Fruit fly (Drosophila melanogaster) whole organism, wandering third instar larva: ENCODE measurements around the gene rtet.
A peak's percentile ranks its signal among the peaks of the same experiment; 100 is the strongest.

Source experiments
- Abd-B ChIP-seq: fragments of >200 bp; optimal IDR thresholded peaks from 2 replicates; lab custom pipeline; 2017; ENCODE audit warnings: missing biosample characterization, missing genetic modification characterization
- CG9705 ChIP-seq: fragments of 200-800 bp; sonication (Bioruptor generic); optimal IDR thresholded peaks from 2 replicates; lab custom pipeline; 2018; ENCODE audit warnings: missing biosample characterization, mild to moderate bottlenecking, missing genetic modification characterization
- CrebA ChIP-seq: fragments of 200-800 bp; sonication (Bioruptor generic); optimal IDR thresholded peaks from 2 replicates; lab custom pipeline; 2016; ENCODE audit warnings: missing biosample characterization, mild to moderate bottlenecking, missing genetic modification characterization, borderline replicate concordance
- Dfd ChIP-seq: fragments of >200 bp; optimal IDR thresholded peaks from 2 replicates; lab custom pipeline; 2017; ENCODE audit warnings: missing biosample characterization, missing genetic modification characterization
- Dif ChIP-seq: fragments of 200-275, 200-300 bp; sonication (Bioruptor generic); optimal IDR thresholded peaks from 2 replicates; lab custom pipeline; 2018; ENCODE audit warnings: missing biosample characterization, missing genetic modification characterization; ENCODE audit not compliant: partially characterized antibody
- GATAd ChIP-seq: sonication (Bioruptor generic); optimal IDR thresholded peaks from 2 replicates; lab custom pipeline; 2016; ENCODE audit warnings: missing biosample characterization, missing genetic modification characterization
- HLH106 ChIP-seq: fragments of 200-800 bp; optimal IDR thresholded peaks from 3 replicates; lab custom pipeline; 2019; ENCODE audit warnings: missing biosample characterization, mild to moderate bottlenecking, missing genetic modification characterization, moderate library complexity
- Hnf4 ChIP-seq: fragments of 200-800 bp; sonication (Bioruptor generic); optimal IDR thresholded peaks from 2 replicates; lab custom pipeline; 2016; ENCODE audit warnings: missing biosample characterization, mild to moderate bottlenecking, missing genetic modification characterization
- Hr78 ChIP-seq: fragments of >200 bp; optimal IDR thresholded peaks from 2 replicates; lab custom pipeline; 2017; ENCODE audit warnings: missing biosample characterization, missing genetic modification characterization
- Hr83 ChIP-seq: fragments of 200-300 bp; sonication (Bioruptor generic); optimal IDR thresholded peaks from 2 replicates; lab custom pipeline; 2016; ENCODE audit warnings: missing biosample characterization, mild to moderate bottlenecking, missing genetic modification characterization, moderate library complexity; ENCODE audit not compliant: poor library complexity, severe bottlenecking
- Jra ChIP-seq: sonication (Bioruptor generic); optimal IDR thresholded peaks from 2 replicates; lab custom pipeline; 2016; ENCODE audit warnings: missing biosample characterization, missing genetic modification characterization
- Mio ChIP-seq: sonication (Bioruptor generic); optimal IDR thresholded peaks from 2 replicates; lab custom pipeline; 2016; ENCODE audit warnings: missing biosample characterization, missing genetic modification characterization
- Myc ChIP-seq: fragments of >200 bp; optimal IDR thresholded peaks from 2 replicates; lab custom pipeline; 2017
- N ChIP-seq: fragments of >200 bp; optimal IDR thresholded peaks from 2 replicates; lab custom pipeline; 2018; ENCODE audit warnings: missing biosample characterization, missing external identifiers, missing genetic modification characterization
- OdsH ChIP-seq: fragments of 200-800 bp; sonication (Bioruptor generic); optimal IDR thresholded peaks from 2 replicates; lab custom pipeline; 2016; ENCODE audit warnings: missing biosample characterization, mild to moderate bottlenecking, missing genetic modification characterization
- Rel ChIP-seq, 2 experiments: fragments of 200-800 bp; sonication (Bioruptor generic) in 1 of 2; optimal IDR thresholded peaks; 2 replicates in 1 of 2; 3 replicates in 1 of 2; lab custom pipeline; 2016 to 2019; ENCODE audit warnings: mild to moderate bottlenecking in 2 of 2, missing biosample characterization in 2 of 2, missing genetic modification characterization in 2 of 2, moderate library complexity in 1 of 2
- Sp1 ChIP-seq: fragments of 200-800 bp; sonication (Bioruptor generic); optimal IDR thresholded peaks from 3 replicates; lab custom pipeline; 2019; ENCODE audit warnings: missing biosample characterization, mild to moderate bottlenecking, missing genetic modification characterization, moderate library complexity
- Vsx2 ChIP-seq: fragments of 200-300, 225-300 bp; sonication (Bioruptor generic); optimal IDR thresholded peaks from 2 replicates; lab custom pipeline; 2018; ENCODE audit warnings: missing biosample characterization, missing genetic modification characterization; ENCODE audit not compliant: partially characterized antibody
- br ChIP-seq: fragments of 200-800 bp; sonication (Bioruptor generic); optimal IDR thresholded peaks from 2 replicates; lab custom pipeline; 2016; ENCODE audit warnings: missing biosample characterization, missing genetic modification characterization
- dl ChIP-seq, 2 experiments: fragments of 175-275, 200-275 bp in 1 of 2; fragments of 200-275 bp in 1 of 2; sonication (Bioruptor generic); optimal IDR thresholded peaks; lab custom pipeline; 2018; ENCODE audit warnings: mild to moderate bottlenecking in 2 of 2, missing biosample characterization in 2 of 2, missing genetic modification characterization in 2 of 2, moderate library complexity in 2 of 2; ENCODE audit not compliant: partially characterized antibody in 2 of 2, insufficient read depth in 1 of 2
- dsf ChIP-seq: sonication (Bioruptor generic); optimal IDR thresholded peaks from 2 replicates; lab custom pipeline; 2016; ENCODE audit warnings: missing biosample characterization, missing genetic modification characterization, borderline replicate concordance
- ey ChIP-seq: fragments of 200-800 bp; sonication (Bioruptor generic); optimal IDR thresholded peaks from 2 replicates; lab custom pipeline; 2016; ENCODE audit warnings: missing biosample characterization, missing genetic modification characterization
- foxo ChIP-seq, 2 experiments: fragments of 200-800 bp; sonication (Bioruptor generic); optimal IDR thresholded peaks; 2 replicates in 1 of 2; 3 replicates in 1 of 2; lab custom pipeline; 2016 to 2017; ENCODE audit warnings: missing biosample characterization in 2 of 2, missing genetic modification characterization in 2 of 2
- fru ChIP-seq: fragments of 200-800 bp; sonication (Bioruptor generic); optimal IDR thresholded peaks from 3 replicates; lab custom pipeline; 2016; ENCODE audit warnings: missing biosample characterization, mild to moderate bottlenecking, missing genetic modification characterization
- h ChIP-seq: fragments of 200-800 bp; sonication (Bioruptor generic); optimal IDR thresholded peaks from 3 replicates; lab custom pipeline; 2016; ENCODE audit warnings: missing biosample characterization, mild to moderate bottlenecking, missing genetic modification characterization
- jim ChIP-seq: fragments of 175-275, 200-325 bp; sonication (Bioruptor generic); optimal IDR thresholded peaks from 2 replicates; lab custom pipeline; 2016; ENCODE audit warnings: missing biosample characterization, mild to moderate bottlenecking, missing genetic modification characterization
- lola ChIP-seq: fragments of >200 bp; optimal IDR thresholded peaks from 2 replicates; lab custom pipeline; 2017; ENCODE audit warnings: missing biosample characterization, missing genetic modification characterization
- pan ChIP-seq: fragments of >200 bp; optimal IDR thresholded peaks from 2 replicates; lab custom pipeline; 2017
- psq ChIP-seq: fragments of 200-800 bp; sonication (Bioruptor generic); optimal IDR thresholded peaks from 3 replicates; lab custom pipeline; 2017; ENCODE audit warnings: missing biosample characterization, mild to moderate bottlenecking, missing genetic modification characterization, moderate library complexity
- rgr ChIP-seq: fragments of 200-800 bp; sonication (Bioruptor generic); optimal IDR thresholded peaks from 3 replicates; lab custom pipeline; 2016; ENCODE audit warnings: missing biosample characterization, mild to moderate bottlenecking, missing genetic modification characterization
- sage ChIP-seq: fragments of 200-800 bp; sonication (Bioruptor generic); optimal IDR thresholded peaks from 2 replicates; lab custom pipeline; 2016; ENCODE audit warnings: missing biosample characterization, mild to moderate bottlenecking, missing genetic modification characterization
- sv ChIP-seq: fragments of 200-800 bp; sonication (Bioruptor generic); optimal IDR thresholded peaks from 3 replicates; lab custom pipeline; 2016; ENCODE audit warnings: missing biosample characterization, missing genetic modification characterization
- tai ChIP-seq: sonication (Bioruptor generic); optimal IDR thresholded peaks from 2 replicates; lab custom pipeline; 2016; ENCODE audit warnings: missing biosample characterization, missing genetic modification characterization
- usp ChIP-seq: fragments of >200 bp; optimal IDR thresholded peaks from 2 replicates; lab custom pipeline; 2017; ENCODE audit warnings: missing biosample characterization, missing genetic modification characterization
- woc ChIP-seq: sonication (Bioruptor generic); optimal IDR thresholded peaks from 2 replicates; lab custom pipeline; 2016; ENCODE audit warnings: missing biosample characterization, mild to moderate bottlenecking, missing genetic modification characterization

rtet gene

DNA sequence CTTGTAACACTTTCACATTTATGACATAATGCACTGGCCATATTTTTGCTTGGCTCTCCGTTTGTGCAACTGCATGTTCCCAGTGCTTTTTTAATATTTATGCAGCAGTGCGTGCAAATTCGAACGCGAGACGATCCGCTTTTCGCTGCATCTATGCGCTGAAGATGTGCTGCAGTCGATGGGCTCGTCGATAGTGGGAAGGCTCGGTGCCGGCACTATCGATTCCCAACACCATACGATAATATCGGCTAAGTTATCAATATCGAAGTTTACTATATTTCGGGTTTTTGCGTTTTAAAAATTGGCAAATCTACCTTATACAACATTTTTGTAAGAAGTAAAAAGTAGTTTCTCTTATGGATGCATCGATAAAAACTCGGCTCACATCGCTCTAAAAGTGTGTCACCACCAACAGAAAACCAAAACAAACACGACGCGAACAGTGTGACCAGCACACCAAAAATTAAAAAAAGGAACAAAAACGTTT, 10.6 kb upstream of the rtet start, which contains the start of gene RhoGAP93B (continued):
- TF ChIP-seq usp (GFP tag; lab: Kevin White, UChicago) (no peak), Vsx2 (no peak), lola (GFP tag; lab: Kevin White, UChicago) (no peak), Mio (GFP tag; lab: Kevin White, UChicago) (peak; percentile 40), Hnf4 (no peak), Sp1 (GFP tag; lab: Kevin White, UChicago) (peak; percentile 80)

DNA sequence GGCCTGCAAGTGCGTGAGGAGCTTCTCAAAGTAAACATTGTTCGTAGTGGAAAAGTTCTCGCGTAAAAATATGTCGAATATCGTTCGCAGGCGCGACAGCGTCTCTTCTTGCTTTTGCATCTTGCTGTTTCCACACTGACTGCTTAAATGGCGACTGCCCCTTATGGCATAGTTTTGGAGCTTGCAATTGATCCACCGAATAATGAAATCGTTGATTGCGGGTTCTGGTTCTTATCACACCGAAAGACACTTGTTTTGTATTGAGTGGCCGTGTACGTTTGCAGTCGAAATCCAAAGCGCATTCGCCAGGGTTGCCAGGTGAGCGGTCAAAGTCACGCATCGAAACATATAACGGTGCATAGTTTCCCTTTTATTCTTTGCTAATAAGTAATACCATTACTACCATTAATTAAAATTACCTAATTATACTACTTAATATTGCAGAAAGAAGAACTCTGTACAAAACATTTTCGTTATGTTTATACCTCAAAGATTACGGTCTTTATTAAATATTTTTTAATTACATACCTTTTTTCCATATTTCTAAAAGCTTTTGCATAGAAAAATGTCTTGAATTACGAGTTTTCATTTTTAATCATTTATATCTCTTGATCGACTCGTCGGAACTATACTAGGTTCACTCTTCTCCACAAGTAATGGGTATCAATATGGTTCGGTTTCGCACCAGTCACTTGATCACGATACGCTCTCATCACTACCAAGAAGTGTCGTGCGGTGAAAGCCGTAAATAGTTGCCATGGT, 6.6 kb upstream of the rtet start, which contains the start of the genes CG7044 and Tbc1d22:
Gene CG7044, minus strand, starts transcription at position 266 of the 762 bp plus-strand sequence.
Gene Tbc1d22, plus strand, starts transcription at position 747 of the 762 bp plus-strand sequence.
- TF ChIP-seq Dif (GFP tag; lab: Kevin White, UChicago) (no peak), br (GFP tag; lab: Kevin White, UChicago) (no peak), dsf (peak; percentile 11), jim (GFP tag; lab: Kevin White, UChicago) (no peak), Jra (GFP tag; lab: Kevin White, UChicago) (no peak), CG9705 (GFP tag; lab: Kevin White, UChicago) (peak; percentile 33), ey (GFP tag; lab: Kevin White, UChicago) (peak; percentile 52), HLH106 (peak; percentile 65), psq (GFP tag; lab: Kevin White, UChicago) (peak; percentile 46), rgr (GFP tag; lab: Kevin White, UChicago) (peak; percentile 54), Sp1 (GFP tag; lab: Kevin White, UChicago) (peak; percentile 54), sv (GFP tag; lab: Kevin White, UChicago) (peak; percentile 21), woc (GFP tag; lab: Kevin White, UChicago) (peak; percentile 82), foxo (GFP tag; optimal IDR thresholded peaks at IDR 0.05; lab: Kevin White, UChicago) (peak in 1 of 2 experiments; percentile 62), OdsH (GFP tag; lab: Kevin White, UChicago) (peak; percentile 47)

DNA sequence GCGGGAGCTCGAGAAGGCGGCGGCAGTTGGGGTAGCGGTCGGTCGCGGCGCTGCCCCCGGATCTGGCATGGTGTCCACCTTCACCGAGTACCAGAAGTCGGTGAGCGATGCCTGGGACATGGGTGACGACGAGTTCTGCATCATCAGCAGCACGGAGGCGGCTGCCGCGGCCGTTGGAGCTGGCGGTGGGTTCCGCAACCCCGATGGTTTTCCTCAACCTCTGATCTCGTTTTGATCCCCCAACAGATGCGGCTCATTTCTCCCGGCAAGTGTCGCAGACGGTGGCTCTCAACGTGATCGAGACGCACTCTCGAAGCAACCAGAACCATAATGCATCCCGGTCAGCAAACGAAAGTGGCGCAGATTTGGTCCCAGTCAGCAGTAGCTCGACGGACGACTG, 5.8 kb upstream of the rtet start:
- no peak for TF ChIP-seq N (GFP tag; lab: Kevin White, UChicago)
- no peak for TF ChIP-seq sv (GFP tag; lab: Kevin White, UChicago)
- TF ChIP-seq Dfd (GFP tag; lab: Kevin White, UChicago), result no peak
- no peak for TF ChIP-seq HLH106
- TF ChIP-seq Jra (GFP tag; lab: Kevin White, UChicago), result no peak
- no peak for TF ChIP-seq CrebA
- TF ChIP-seq, all 38 proteins: peak for 0

DNA sequence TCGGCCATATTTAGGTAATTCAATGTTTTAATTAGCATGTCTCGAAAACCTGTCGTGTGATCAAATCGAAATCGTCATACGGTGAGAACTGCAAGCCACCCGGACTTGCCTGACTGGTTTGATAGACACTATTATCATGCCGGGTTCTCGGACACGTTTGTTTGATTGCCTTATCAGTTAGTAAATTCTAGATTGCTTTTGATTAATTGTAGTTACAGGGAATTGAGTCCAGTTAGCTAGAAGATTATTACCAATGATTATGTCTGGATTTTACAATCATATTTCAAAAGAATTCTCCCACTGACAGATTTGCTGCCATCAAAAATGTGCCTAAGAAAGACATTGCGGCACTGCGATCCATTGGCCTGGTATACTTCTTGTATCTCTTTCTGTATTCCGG, 1.5 kb downstream of the rtet start:
- no peak for TF ChIP-seq br (GFP tag; lab: Kevin White, UChicago)
- no peak for TF ChIP-seq tai (GFP tag; lab: Kevin White, UChicago)
- no peak for TF ChIP-seq dsf
- TF ChIP-seq Myc (lab: Kevin White, UChicago), result no peak
- no peak for TF ChIP-seq HLH106
- TF ChIP-seq Jra (GFP tag; lab: Kevin White, UChicago), result no peak
- no peak for TF ChIP-seq Hr78 (GFP tag; lab: Kevin White, UChicago)
- TF ChIP-seq foxo (GFP tag; optimal IDR thresholded peaks at IDR 0.05; lab: Kevin White, UChicago), result no peak
- no peak for TF ChIP-seq dl (GFP tag; optimal IDR thresholded peaks at IDR 0.05; lab: Kevin White, UChicago; ENCODE audit: insufficient read depth in 1 of 2, partially characterized antibody in 2 of 2)

DNA sequence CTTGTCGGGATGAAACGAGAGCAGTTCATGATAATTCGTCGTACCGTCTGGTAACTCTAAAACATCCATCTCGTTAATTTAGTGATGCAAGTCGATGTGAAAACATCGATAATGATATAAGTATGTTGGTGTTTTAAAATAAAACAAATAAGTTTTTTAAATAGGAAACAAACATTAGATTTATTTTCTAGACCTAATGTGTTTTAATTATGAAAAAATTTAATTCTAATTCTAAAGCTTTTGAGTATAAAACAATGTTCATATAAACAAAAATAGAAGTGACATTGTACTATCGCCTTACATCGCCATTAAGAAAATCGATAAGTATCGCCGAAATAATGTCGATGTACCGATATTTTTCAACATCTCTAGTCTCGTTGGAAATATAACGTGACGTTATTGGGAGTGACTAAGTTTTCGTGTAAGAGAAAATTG, 2.8 kb downstream of the rtet start, which contains the start of gene Rab11:
Gene Rab11, plus strand, starts transcription at position 363 of the 435 bp plus-strand sequence.
- TF ChIP-seq woc (GFP tag; lab: Kevin White, UChicago) (peak; percentile 81), fru (GFP tag; lab: Kevin White, UChicago) (peak; percentile 42), CG9705 (GFP tag; lab: Kevin White, UChicago) (peak; percentile 63), Jra (GFP tag; lab: Kevin White, UChicago) (peak; percentile 75), jim (GFP tag; lab: Kevin White, UChicago) (no peak), tai (GFP tag; lab: Kevin White, UChicago) (no peak), sage (GFP tag; lab: Kevin White, UChicago) (no peak), HLH106 (peak; percentile 61), br (GFP tag; lab: Kevin White, UChicago) (peak; percentile 37), h (peak; percentile 70), sv (GFP tag; lab: Kevin White, UChicago) (no peak), OdsH (GFP tag; lab: Kevin White, UChicago) (peak; percentile 44), Myc (lab: Kevin White, UChicago) (peak; percentile 49), Hr78 (GFP tag; lab: Kevin White, UChicago) (no peak), GATAd (GFP tag; lab: Kevin White, UChicago) (no peak), rgr (GFP tag; lab: Kevin White, UChicago) (peak; percentile 63), foxo (GFP tag; optimal IDR thresholded peaks at IDR 0.05; lab: Kevin White, UChicago) (peak in 1 of 2 experiments; percentile 70), Mio (GFP tag; lab: Kevin White, UChicago) (no peak), Hnf4 (peak; percentile 58), Dfd (GFP tag; lab: Kevin White, UChicago) (no peak), Rel (GFP tag; optimal IDR thresholded peaks at IDR 0.05; lab: Kevin White, UChicago) (no peak), Rel (tag; optimal IDR thresholded peaks at IDR 0.05; lab: Kevin White, UChicago) (no peak), Hr83 (GFP tag; lab: Kevin White, UChicago) (peak; percentile 56), psq (GFP tag; lab: Kevin White, UChicago) (peak; percentile 29), Sp1 (GFP tag; lab: Kevin White, UChicago) (peak; percentile 39), Abd-B (no peak), usp (GFP tag; lab: Kevin White, UChicago) (no peak), ey (GFP tag; lab: Kevin White, UChicago) (peak; percentile 35), dsf (peak; percentile 41), pan (lab: Kevin White, UChicago) (no peak)
